Worm (Caenorhabditis elegans) whole organism, mixed stage, embryonic: ENCODE measurements around the gene vit-6.

Source experiments
- M03D4.4 ChIP-seq: sonication (generic microtip); optimal IDR thresholded peaks from 2 replicates; lab custom pipeline; 2017; ENCODE audit warnings: mild to moderate bottlenecking, missing genetic modification characterization, missing compliant biosample characterization
- bed-3 ChIP-seq: fragments of 200-800 bp; sonication (Bioruptor generic); optimal IDR thresholded peaks from 3 replicates; lab custom pipeline; 2018; ENCODE audit warnings: mild to moderate bottlenecking, missing genetic modification characterization, moderate library complexity, missing compliant biosample characterization
- ceh-39 ChIP-seq: fragments of 150-350 bp; optimal IDR thresholded peaks from 2 replicates; lab custom pipeline; 2014; ENCODE audit warnings: missing biosample characterization, missing genetic modification characterization
- ceh-43 ChIP-seq: fragments of 200-800 bp; sonication (Bioruptor generic); optimal IDR thresholded peaks from 2 replicates; lab custom pipeline; 2018; ENCODE audit warnings: mild to moderate bottlenecking, missing genetic modification characterization, moderate library complexity, missing compliant biosample characterization
- ceh-83 ChIP-seq: fragments of 200-800 bp; sonication (Bioruptor generic); optimal IDR thresholded peaks from 2 replicates; lab custom pipeline; 2018; ENCODE audit warnings: mild to moderate bottlenecking, missing genetic modification characterization, missing compliant biosample characterization
- ces-1 ChIP-seq: fragments of 150-350 bp; optimal IDR thresholded peaks from 2 replicates; lab custom pipeline; 2014; ENCODE audit warnings: missing biosample characterization, missing genetic modification reagents, missing genetic modification characterization
- drap-1 ChIP-seq: fragments of 200-800 bp; sonication (Bioruptor generic); optimal IDR thresholded peaks from 3 replicates; lab custom pipeline; 2018; ENCODE audit warnings: mild to moderate bottlenecking, missing genetic modification characterization, missing compliant biosample characterization
- elt-1 ChIP-seq: sonication (generic microtip); optimal IDR thresholded peaks from 2 replicates; lab custom pipeline; 2017; ENCODE audit warnings: missing genetic modification characterization, mild to moderate bottlenecking, missing compliant biosample characterization, antibody characterized with exemption, moderate library complexity, borderline replicate concordance; ENCODE audit not compliant: insufficient read depth
- elt-3 ChIP-seq: fragments of 150-350 bp; optimal IDR thresholded peaks from 2 replicates; lab custom pipeline; 2014; ENCODE audit warnings: missing biosample characterization, missing genetic modification characterization
- flh-1 ChIP-seq: fragments of 200-800 bp; sonication (Bioruptor generic); optimal IDR thresholded peaks from 2 replicates; lab custom pipeline; 2018; ENCODE audit warnings: mild to moderate bottlenecking, missing genetic modification characterization, moderate library complexity, missing compliant biosample characterization
- ham-2 ChIP-seq: fragments of 200-800 bp; sonication (Bioruptor generic); optimal IDR thresholded peaks from 2 replicates; lab custom pipeline; 2018; ENCODE audit warnings: mild to moderate bottlenecking, missing genetic modification characterization, missing compliant biosample characterization
- hlh-1 ChIP-seq: fragments of 150-350 bp; optimal IDR thresholded peaks from 2 replicates; lab custom pipeline; 2014; ENCODE audit warnings: missing biosample characterization, missing genetic modification reagents, missing genetic modification characterization
- lin-13 ChIP-seq: fragments of 150-350 bp; optimal IDR thresholded peaks from 2 replicates; lab custom pipeline; 2014; ENCODE audit warnings: missing biosample characterization, missing genetic modification characterization
- lin-32 ChIP-seq: fragments of 200-800 bp; sonication (Bioruptor generic); optimal IDR thresholded peaks from 2 replicates; lab custom pipeline; 2018; ENCODE audit warnings: mild to moderate bottlenecking, missing genetic modification characterization, missing compliant biosample characterization
- lsy-2 ChIP-seq: fragments of 150-350 bp; optimal IDR thresholded peaks from 2 replicates; lab custom pipeline; 2014; ENCODE audit warnings: missing biosample characterization, missing genetic modification characterization
- mab-5 ChIP-seq: fragments of 150-350 bp; optimal IDR thresholded peaks from 2 replicates; lab custom pipeline; 2014; ENCODE audit warnings: missing biosample characterization, missing genetic modification characterization
- mep-1 ChIP-seq: fragments of 150-350 bp; optimal IDR thresholded peaks from 2 replicates; lab custom pipeline; 2017; ENCODE audit warnings: missing biosample characterization, missing genetic modification reagents, missing genetic modification characterization, inconsistent platforms
- mls-2 ChIP-seq: sonication (generic microtip); optimal IDR thresholded peaks from 2 replicates; lab custom pipeline; 2016; ENCODE audit warnings: mild to moderate bottlenecking, missing genetic modification characterization, moderate library complexity, missing compliant biosample characterization
- nhr-2 ChIP-seq: fragments of 150-350 bp; optimal IDR thresholded peaks from 2 replicates; lab custom pipeline; 2014; ENCODE audit warnings: missing biosample characterization, missing genetic modification characterization
- nhr-237 ChIP-seq: fragments of 150-350 bp; optimal IDR thresholded peaks from 2 replicates; lab custom pipeline; 2014; ENCODE audit warnings: missing biosample characterization, missing genetic modification characterization
- nhr-28 ChIP-seq: fragments of 150-350 bp; optimal IDR thresholded peaks from 2 replicates; lab custom pipeline; 2014; ENCODE audit warnings: missing biosample characterization, missing genetic modification characterization
- pha-4 ChIP-seq: fragments of 150-350 bp; optimal IDR thresholded peaks from 2 replicates; lab custom pipeline; 2018; ENCODE audit warnings: missing biosample characterization, missing genetic modification reagents, missing genetic modification characterization
- sem-2 ChIP-seq: fragments of 200-800 bp; sonication (Bioruptor generic); optimal IDR thresholded peaks from 2 replicates; lab custom pipeline; 2018; ENCODE audit warnings: mild to moderate bottlenecking, missing genetic modification characterization, missing compliant biosample characterization
- snpc-4 ChIP-seq: fragments of 150-350 bp; optimal IDR thresholded peaks from 2 replicates; lab custom pipeline; 2014; ENCODE audit warnings: missing biosample characterization, missing genetic modification characterization
- sptf-1 ChIP-seq: sonication (generic microtip); optimal IDR thresholded peaks from 2 replicates; lab custom pipeline; 2017; ENCODE audit warnings: mild to moderate bottlenecking, missing genetic modification characterization, moderate library complexity, missing compliant biosample characterization
- tbx-8 ChIP-seq: fragments of 200-800 bp; sonication (Bioruptor generic); optimal IDR thresholded peaks from 2 replicates; lab custom pipeline; 2018; ENCODE audit warnings: mild to moderate bottlenecking, missing genetic modification characterization, moderate library complexity, missing compliant biosample characterization
- unc-120 ChIP-seq: sonication (generic microtip); optimal IDR thresholded peaks from 2 replicates; lab custom pipeline; 2017; ENCODE audit warnings: missing genetic modification characterization, missing compliant biosample characterization; ENCODE audit not compliant: poor library complexity, severe bottlenecking
- unc-39 ChIP-seq: fragments of 150-350 bp; optimal IDR thresholded peaks from 2 replicates; lab custom pipeline; 2014; ENCODE audit warnings: missing biosample characterization, missing genetic modification characterization
- unc-62 ChIP-seq: fragments of 150-350 bp; optimal IDR thresholded peaks from 2 replicates; lab custom pipeline; 2014; ENCODE audit warnings: missing biosample characterization, missing genetic modification reagents, missing genetic modification characterization
- zip-8 ChIP-seq: fragments of 150-350 bp; optimal IDR thresholded peaks from 2 replicates; lab custom pipeline; 2014; ENCODE audit warnings: missing biosample characterization, missing genetic modification characterization
- ztf-11 ChIP-seq: fragments of 150-350 bp; optimal IDR thresholded peaks from 2 replicates; lab custom pipeline; 2014; ENCODE audit warnings: missing biosample characterization, missing genetic modification characterization

Gene vit-6

ce11 chrIV:8275232-8275631 is 14.3 kb downstream of the vit-6 start, which contains the start of gene K07H8.11:
Gene K07H8.11 (minus strand): TSS chrIV:8275332.
- TF ChIP-seq sptf-1 (tag; lab: Kevin White, UChicago) (no peak), elt-3 (tag; lab: Kevin White, UChicago) (no peak), hlh-1 (no peak), lin-13 (no peak), M03D4.4 (tag; lab: Kevin White, UChicago) (no peak), unc-39 (tag; lab: Kevin White, UChicago) (no peak), zip-8 (tag; lab: Kevin White, UChicago) (no peak), mab-5 (tag; lab: Kevin White, UChicago) (no peak), ztf-11 (no peak), flh-1 (GFP tag; lab: Kevin White, UChicago) (no peak), ceh-43 (no peak), lsy-2 (tag; lab: Kevin White, UChicago) (no peak), tbx-8 (GFP tag; lab: Kevin White, UChicago) (no peak), mls-2 (tag; lab: Kevin White, UChicago) (no peak), nhr-28 (no peak), unc-120 (tag; lab: Kevin White, UChicago) (no peak)
- TF ChIP-seq, all 35 proteins: peak for 0

DNA sequence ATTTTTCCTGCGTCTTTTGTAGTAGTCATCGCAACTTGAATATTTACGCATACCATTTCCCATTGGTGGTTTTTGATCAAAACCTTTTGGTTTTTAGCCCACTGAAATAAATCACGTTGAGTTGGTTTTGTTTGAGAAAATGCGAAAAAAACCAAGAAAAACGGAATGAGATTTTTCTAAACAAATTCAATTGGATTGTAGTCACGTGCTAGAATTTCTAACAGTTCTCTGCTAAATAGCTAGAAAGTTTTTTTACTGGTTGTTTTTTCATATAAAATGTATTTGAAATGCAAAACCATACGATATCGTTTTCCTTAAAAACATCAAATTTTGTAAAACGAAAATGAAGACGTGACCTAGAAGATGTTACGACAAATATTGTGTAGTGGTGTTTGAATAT is 15.7 kb downstream of the vit-6 start, which contains the start of gene K07H8.12:
TSS of gene K07H8.12 (minus strand) at position 101 of the 400 bp plus-strand sequence.
- TF ChIP-seq bed-3 (no peak), nhr-237 (no peak), ceh-83 (GFP tag; lab: Kevin White, UChicago) (no peak), snpc-4 (tag; lab: Kevin White, UChicago) (no peak)

- TF ChIP-seq ceh-43 (no peak), pha-4 (tag; lab: Kevin White, UChicago) (no peak), ham-2 (no peak), ces-1 (GFP tag; lab: Kevin White, UChicago) (no peak)
Measured at ce11 chrIV:8283214-8283613, 22.3 kb downstream of the vit-6 start.

DNA sequence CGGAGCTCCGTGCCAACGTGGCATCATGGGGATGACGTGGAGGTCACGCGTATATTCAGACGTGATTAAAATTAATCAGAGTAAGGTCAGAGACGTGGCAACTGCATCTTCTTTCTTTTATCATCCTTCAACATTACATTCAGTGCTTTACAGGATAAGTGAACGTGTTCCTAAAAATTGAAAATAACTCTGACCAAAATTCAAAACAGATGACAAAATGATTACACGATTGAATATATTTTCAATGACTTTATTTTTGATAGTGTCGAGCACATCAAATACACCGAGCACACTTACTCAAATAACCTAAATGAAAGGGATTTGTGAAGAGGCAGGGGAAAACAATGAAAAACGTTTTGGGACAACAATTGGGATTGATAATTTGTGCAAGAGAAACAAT is 25.4 kb downstream of the vit-6 start, which contains the start of gene K07H8.9:
TSS of gene K07H8.9 (minus strand) at position 125 of the 400 bp plus-strand sequence.
- no peak for TF ChIP-seq mep-1
- no peak for TF ChIP-seq unc-62
- TF ChIP-seq ceh-39, result no peak
- TF ChIP-seq ztf-11, result no peak
- no peak for TF ChIP-seq sem-2 (GFP tag; lab: Kevin White, UChicago)
- no peak for TF ChIP-seq unc-120 (tag; lab: Kevin White, UChicago)
- no peak for TF ChIP-seq elt-3 (tag; lab: Kevin White, UChicago)
- TF ChIP-seq lin-13, result no peak
- no peak for TF ChIP-seq lin-32 (GFP tag; lab: Kevin White, UChicago)
- TF ChIP-seq nhr-2 (tag; lab: Kevin White, UChicago), result no peak
- no peak for TF ChIP-seq elt-1 (tag; lab: Kevin White, UChicago)
- no peak for TF ChIP-seq unc-39 (tag; lab: Kevin White, UChicago)
- no peak for TF ChIP-seq ces-1 (GFP tag; lab: Kevin White, UChicago)
- TF ChIP-seq ceh-43, result no peak
- no peak for TF ChIP-seq nhr-28

- TF ChIP-seq unc-120 (tag; lab: Kevin White, UChicago) (no peak), elt-1 (tag; lab: Kevin White, UChicago) (no peak), pha-4 (tag; lab: Kevin White, UChicago) (no peak)
Measured at ce11 chrIV:8287287-8287686, 26.3 kb downstream of the vit-6 start.

- TF ChIP-seq drap-1 (GFP tag; lab: Kevin White, UChicago) (no peak), zip-8 (tag; lab: Kevin White, UChicago) (no peak), unc-62 (no peak)
Measured at ce11 chrIV:8289105-8289504, 28.1 kb downstream of the vit-6 start.
